Worm (Caenorhabditis elegans) whole organism, mixed stage, embryonic: ENCODE measurements around the gene acs-9.
"Not testable (repeated sequence)": the region's sequence is repeated elsewhere in the genome, so short reads cannot be mapped to it uniquely, and the experiment has no call there.

Source experiments
- M03D4.4 ChIP-seq: sonication (generic microtip); optimal IDR thresholded peaks from 2 replicates; lab custom pipeline; 2017; ENCODE audit warnings: mild to moderate bottlenecking, missing genetic modification characterization, missing compliant biosample characterization
- bed-3 ChIP-seq: fragments of 200-800 bp; sonication (Bioruptor generic); optimal IDR thresholded peaks from 3 replicates; lab custom pipeline; 2018; ENCODE audit warnings: mild to moderate bottlenecking, missing genetic modification characterization, moderate library complexity, missing compliant biosample characterization
- blmp-1 ChIP-seq: fragments of 150-350 bp; optimal IDR thresholded peaks from 2 replicates; lab custom pipeline; 2014; ENCODE audit warnings: missing biosample characterization, missing genetic modification characterization
- ceh-39 ChIP-seq: fragments of 150-350 bp; optimal IDR thresholded peaks from 2 replicates; lab custom pipeline; 2014; ENCODE audit warnings: missing biosample characterization, missing genetic modification characterization
- ceh-83 ChIP-seq: fragments of 200-800 bp; sonication (Bioruptor generic); optimal IDR thresholded peaks from 2 replicates; lab custom pipeline; 2018; ENCODE audit warnings: mild to moderate bottlenecking, missing genetic modification characterization, missing compliant biosample characterization
- ces-1 ChIP-seq: fragments of 150-350 bp; optimal IDR thresholded peaks from 2 replicates; lab custom pipeline; 2014; ENCODE audit warnings: missing biosample characterization, missing genetic modification reagents, missing genetic modification characterization
- cnd-1 ChIP-seq: fragments of 200-800 bp; sonication (Bioruptor generic); optimal IDR thresholded peaks from 2 replicates; lab custom pipeline; 2018; ENCODE audit warnings: mild to moderate bottlenecking, missing genetic modification characterization, missing compliant biosample characterization
- drap-1 ChIP-seq: fragments of 200-800 bp; sonication (Bioruptor generic); optimal IDR thresholded peaks from 3 replicates; lab custom pipeline; 2018; ENCODE audit warnings: mild to moderate bottlenecking, missing genetic modification characterization, missing compliant biosample characterization
- elt-1 ChIP-seq: sonication (generic microtip); optimal IDR thresholded peaks from 2 replicates; lab custom pipeline; 2017; ENCODE audit warnings: missing genetic modification characterization, mild to moderate bottlenecking, missing compliant biosample characterization, antibody characterized with exemption, moderate library complexity, borderline replicate concordance; ENCODE audit not compliant: insufficient read depth
- elt-3 ChIP-seq: fragments of 150-350 bp; optimal IDR thresholded peaks from 2 replicates; lab custom pipeline; 2014; ENCODE audit warnings: missing biosample characterization, missing genetic modification characterization
- ham-2 ChIP-seq: fragments of 200-800 bp; sonication (Bioruptor generic); optimal IDR thresholded peaks from 2 replicates; lab custom pipeline; 2018; ENCODE audit warnings: mild to moderate bottlenecking, missing genetic modification characterization, missing compliant biosample characterization
- hlh-1 ChIP-seq: fragments of 150-350 bp; optimal IDR thresholded peaks from 2 replicates; lab custom pipeline; 2014; ENCODE audit warnings: missing biosample characterization, missing genetic modification reagents, missing genetic modification characterization
- lin-13 ChIP-seq: fragments of 150-350 bp; optimal IDR thresholded peaks from 2 replicates; lab custom pipeline; 2014; ENCODE audit warnings: missing biosample characterization, missing genetic modification characterization
- lin-32 ChIP-seq: fragments of 200-800 bp; sonication (Bioruptor generic); optimal IDR thresholded peaks from 2 replicates; lab custom pipeline; 2018; ENCODE audit warnings: mild to moderate bottlenecking, missing genetic modification characterization, missing compliant biosample characterization
- mab-5 ChIP-seq: fragments of 150-350 bp; optimal IDR thresholded peaks from 2 replicates; lab custom pipeline; 2014; ENCODE audit warnings: missing biosample characterization, missing genetic modification characterization
- mep-1 ChIP-seq: fragments of 150-350 bp; optimal IDR thresholded peaks from 2 replicates; lab custom pipeline; 2017; ENCODE audit warnings: missing biosample characterization, missing genetic modification reagents, missing genetic modification characterization, inconsistent platforms
- mls-2 ChIP-seq: sonication (generic microtip); optimal IDR thresholded peaks from 2 replicates; lab custom pipeline; 2016; ENCODE audit warnings: mild to moderate bottlenecking, missing genetic modification characterization, moderate library complexity, missing compliant biosample characterization
- nhr-12 ChIP-seq: fragments of 150-350 bp; optimal IDR thresholded peaks from 2 replicates; lab custom pipeline; 2014; ENCODE audit warnings: missing biosample characterization, missing genetic modification characterization
- nhr-2 ChIP-seq: fragments of 150-350 bp; optimal IDR thresholded peaks from 2 replicates; lab custom pipeline; 2014; ENCODE audit warnings: missing biosample characterization, missing genetic modification characterization
- nhr-28 ChIP-seq: fragments of 150-350 bp; optimal IDR thresholded peaks from 2 replicates; lab custom pipeline; 2014; ENCODE audit warnings: missing biosample characterization, missing genetic modification characterization
- nhr-76 ChIP-seq: sonication (generic microtip); optimal IDR thresholded peaks from 2 replicates; lab custom pipeline; 2017; ENCODE audit warnings: missing biosample characterization, missing genetic modification characterization
- pha-4 ChIP-seq: fragments of 150-350 bp; optimal IDR thresholded peaks from 2 replicates; lab custom pipeline; 2018; ENCODE audit warnings: missing biosample characterization, missing genetic modification reagents, missing genetic modification characterization
- sem-2 ChIP-seq: fragments of 200-800 bp; sonication (Bioruptor generic); optimal IDR thresholded peaks from 2 replicates; lab custom pipeline; 2018; ENCODE audit warnings: mild to moderate bottlenecking, missing genetic modification characterization, missing compliant biosample characterization
- snpc-4 ChIP-seq: fragments of 150-350 bp; optimal IDR thresholded peaks from 2 replicates; lab custom pipeline; 2014; ENCODE audit warnings: missing biosample characterization, missing genetic modification characterization
- sptf-1 ChIP-seq: sonication (generic microtip); optimal IDR thresholded peaks from 2 replicates; lab custom pipeline; 2017; ENCODE audit warnings: mild to moderate bottlenecking, missing genetic modification characterization, moderate library complexity, missing compliant biosample characterization
- tbx-8 ChIP-seq: fragments of 200-800 bp; sonication (Bioruptor generic); optimal IDR thresholded peaks from 2 replicates; lab custom pipeline; 2018; ENCODE audit warnings: mild to moderate bottlenecking, missing genetic modification characterization, moderate library complexity, missing compliant biosample characterization
- unc-120 ChIP-seq: sonication (generic microtip); optimal IDR thresholded peaks from 2 replicates; lab custom pipeline; 2017; ENCODE audit warnings: missing genetic modification characterization, missing compliant biosample characterization; ENCODE audit not compliant: poor library complexity, severe bottlenecking
- unc-39 ChIP-seq: fragments of 150-350 bp; optimal IDR thresholded peaks from 2 replicates; lab custom pipeline; 2014; ENCODE audit warnings: missing biosample characterization, missing genetic modification characterization
- unc-62 ChIP-seq: fragments of 150-350 bp; optimal IDR thresholded peaks from 2 replicates; lab custom pipeline; 2014; ENCODE audit warnings: missing biosample characterization, missing genetic modification reagents, missing genetic modification characterization
- zip-8 ChIP-seq: fragments of 150-350 bp; optimal IDR thresholded peaks from 2 replicates; lab custom pipeline; 2014; ENCODE audit warnings: missing biosample characterization, missing genetic modification characterization
- ztf-11 ChIP-seq: fragments of 150-350 bp; optimal IDR thresholded peaks from 2 replicates; lab custom pipeline; 2014; ENCODE audit warnings: missing biosample characterization, missing genetic modification characterization

Gene acs-9

DNA sequence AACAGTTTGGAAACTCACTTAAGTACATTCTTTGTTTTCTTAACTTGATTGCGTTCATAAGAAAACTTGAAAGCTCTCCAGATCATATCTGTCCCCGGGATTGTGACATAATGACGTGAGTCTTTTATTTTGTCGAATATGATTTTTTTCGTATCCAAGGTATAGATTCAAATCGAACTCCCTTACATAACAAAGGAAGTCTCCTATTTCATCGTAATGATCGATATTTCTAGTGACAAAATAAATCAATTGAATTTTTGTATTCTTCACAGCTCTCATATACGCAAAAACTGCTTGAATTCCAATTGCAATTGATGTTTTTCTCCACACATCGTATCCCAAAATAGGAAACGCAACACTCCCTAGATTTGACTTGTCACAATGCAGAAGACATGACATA, 22.3 kb upstream of the acs-9 start:
- TF ChIP-seq nhr-12 (tag; lab: Kevin White, UChicago): no peak
- no peak for TF ChIP-seq ceh-83
- no peak for TF ChIP-seq sem-2 (GFP tag; lab: Kevin White, UChicago)

DNA sequence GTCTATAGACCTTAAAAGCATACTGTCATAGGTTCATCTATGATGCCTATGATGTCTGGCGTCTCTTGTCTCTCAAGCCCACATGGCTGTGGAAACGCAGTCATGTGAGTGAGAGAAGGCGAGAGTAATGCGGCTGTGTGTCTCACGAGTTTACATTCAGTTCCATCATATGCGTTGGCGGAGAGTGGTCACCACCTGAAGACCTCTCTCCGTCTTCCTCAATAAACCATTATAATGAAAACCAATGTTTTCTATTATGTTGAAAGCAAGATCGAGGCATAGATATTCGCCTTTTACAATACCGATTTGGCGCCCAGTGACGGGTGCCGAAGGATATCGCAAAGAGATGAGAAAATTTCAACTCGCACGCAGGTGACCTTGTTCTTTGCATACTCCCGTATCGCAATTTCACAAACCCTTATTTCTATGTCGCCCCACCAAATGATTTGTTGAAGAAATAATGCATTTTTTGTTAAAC, 21.6 kb upstream of the acs-9 start:
- peak; percentile 28 for TF ChIP-seq unc-120 (tag; lab: Kevin White, UChicago)
- TF ChIP-seq, all 35 proteins: peak for 1; not testable (repeated sequence) for 34

DNA sequence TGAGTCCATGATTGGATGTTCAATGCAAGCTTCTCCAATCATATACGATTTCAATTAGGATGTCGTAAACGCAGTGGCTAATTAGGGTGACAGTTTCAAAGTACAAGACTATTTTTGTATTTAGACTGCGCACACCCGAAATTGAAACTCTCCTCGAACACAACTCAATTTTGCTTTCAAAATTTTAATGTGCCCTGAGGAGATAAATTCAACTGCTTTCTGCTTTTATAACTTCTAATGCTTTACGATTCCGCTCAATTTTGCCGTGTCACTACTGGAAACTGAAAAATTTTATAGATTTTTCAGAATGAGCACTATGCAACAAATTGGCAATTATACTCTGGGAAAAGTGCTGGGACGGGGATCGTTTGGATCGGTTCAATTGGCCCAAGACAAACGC, 14.3 kb upstream of the acs-9 start, which contains the start of gene F39F10.2:
Gene F39F10.2 (plus strand): TSS at position 301 of the 400 bp plus-strand sequence.
- TF ChIP-seq unc-62 (GFP tag; lab: Kevin White, UChicago) (no peak), M03D4.4 (no peak)

DNA sequence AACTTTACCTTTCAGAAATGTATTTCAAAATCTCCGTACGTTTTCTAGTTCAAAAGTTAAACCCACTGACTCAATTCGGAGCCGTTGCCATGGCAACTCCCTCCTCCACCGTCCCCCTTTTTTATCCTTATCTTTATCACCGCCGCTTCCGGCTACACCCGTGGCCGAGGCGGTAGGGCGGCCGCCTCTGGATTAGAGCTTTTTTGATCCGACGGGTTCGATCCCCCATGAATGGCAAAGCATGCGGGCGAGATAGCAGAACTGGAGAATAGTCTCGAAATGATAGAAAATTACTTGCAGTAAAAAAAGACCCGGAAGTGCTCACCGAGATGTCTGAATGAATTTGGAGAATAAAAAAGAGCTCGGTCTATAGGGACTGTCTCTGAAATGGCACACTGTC, 13.4 kb upstream of the acs-9 start:
- TF ChIP-seq sptf-1 (tag; lab: Kevin White, UChicago): no peak
- no peak for TF ChIP-seq unc-62 (GFP tag; lab: Kevin White, UChicago)
- TF ChIP-seq elt-3 (tag; lab: Kevin White, UChicago): no peak
- no peak for TF ChIP-seq zip-8 (tag; lab: Kevin White, UChicago)
- no peak for TF ChIP-seq nhr-2 (tag; lab: Kevin White, UChicago)
- no peak for TF ChIP-seq pha-4 (tag; lab: Kevin White, UChicago)

DNA sequence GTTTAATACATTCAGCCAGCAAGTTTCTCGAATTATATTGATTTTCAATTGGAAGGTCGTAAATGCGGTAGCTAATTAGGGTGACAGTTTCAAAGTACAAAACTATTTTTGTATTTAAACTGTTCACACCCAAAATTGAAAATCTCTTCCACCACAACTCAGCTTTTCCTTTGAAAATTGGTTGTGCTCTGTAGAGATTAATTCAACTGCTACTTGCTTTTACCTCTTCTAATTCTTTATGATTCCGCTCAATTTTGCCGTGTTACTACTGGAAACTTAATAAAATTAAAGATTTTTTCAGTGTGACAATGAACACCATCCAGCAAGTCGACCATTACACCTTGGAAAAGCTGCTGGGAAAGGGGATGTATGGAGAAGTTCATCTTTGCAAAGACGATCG, 11.4 kb upstream of the acs-9 start, which contains the start of gene F39F10.3:
Gene F39F10.3 (plus strand): TSS at position 301 of the 400 bp plus-strand sequence.
- TF ChIP-seq nhr-28 (tag; lab: Kevin White, UChicago): no peak
- no peak for TF ChIP-seq nhr-2 (tag; lab: Kevin White, UChicago)
- no peak for TF ChIP-seq M03D4.4
- no peak for TF ChIP-seq elt-1 (tag; lab: Kevin White, UChicago)
- TF ChIP-seq pha-4 (tag; lab: Kevin White, UChicago): no peak
- no peak for TF ChIP-seq mab-5
- TF ChIP-seq nhr-76 (tag; lab: Kevin White, UChicago): no peak

DNA sequence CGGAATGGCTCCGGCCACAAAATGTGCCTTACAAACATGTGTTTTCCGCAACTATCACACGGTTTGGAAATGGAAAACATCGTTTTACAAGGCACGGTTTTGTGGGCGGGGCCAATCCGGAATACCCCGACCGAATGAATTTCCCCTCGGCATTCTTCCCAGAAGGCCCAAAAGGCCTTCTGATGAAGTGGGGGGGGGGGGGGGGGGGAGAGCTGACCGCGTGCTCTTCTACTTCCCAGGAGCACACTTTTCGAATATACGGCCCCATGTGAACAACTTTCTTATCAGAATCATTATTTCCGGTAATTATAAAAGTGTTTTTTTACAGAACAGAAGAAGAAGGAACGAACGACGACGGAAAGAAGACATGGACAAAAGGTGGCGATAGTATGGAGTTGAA, 3.7 kb upstream of the acs-9 start:
- TF ChIP-seq M03D4.4 (no peak), drap-1 (GFP tag; lab: Kevin White, UChicago) (no peak), ztf-11 (no peak), elt-3 (tag; lab: Kevin White, UChicago) (no peak), tbx-8 (no peak), hlh-1 (tag; lab: Kevin White, UChicago) (no peak), mls-2 (tag; lab: Kevin White, UChicago) (no peak), ceh-39 (no peak), pha-4 (tag; lab: Kevin White, UChicago) (no peak)
- TF ChIP-seq, all 35 proteins: peak for 0

DNA sequence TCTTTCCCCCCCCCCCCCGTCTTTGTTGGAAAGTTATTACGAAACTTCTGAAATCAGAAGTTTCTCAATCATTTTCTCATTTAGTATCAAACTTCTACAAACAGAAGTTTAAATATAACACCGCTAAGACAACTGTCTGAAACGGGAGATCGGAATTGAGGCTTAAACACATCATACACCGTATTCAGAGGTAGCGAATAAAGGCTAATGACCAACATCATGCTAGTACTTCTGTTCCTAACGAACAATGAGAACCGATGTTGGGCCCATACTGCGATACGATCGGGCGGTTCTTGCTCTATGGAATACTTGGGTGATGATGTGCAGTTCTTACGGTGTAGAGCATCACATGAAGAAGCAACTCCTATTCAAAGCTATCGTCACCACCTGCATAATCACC, 3.1 kb upstream of the acs-9 start, which contains the start of gene Y13C8A.1:
Gene Y13C8A.1 (plus strand): TSS at position 301 of the 400 bp plus-strand sequence.
- TF ChIP-seq M03D4.4; elt-1 (tag; lab: Kevin White, UChicago); elt-3 (tag; lab: Kevin White, UChicago): not testable (repeated sequence)
- TF ChIP-seq, all 35 proteins: peak for 0; not testable (repeated sequence) for 35

DNA sequence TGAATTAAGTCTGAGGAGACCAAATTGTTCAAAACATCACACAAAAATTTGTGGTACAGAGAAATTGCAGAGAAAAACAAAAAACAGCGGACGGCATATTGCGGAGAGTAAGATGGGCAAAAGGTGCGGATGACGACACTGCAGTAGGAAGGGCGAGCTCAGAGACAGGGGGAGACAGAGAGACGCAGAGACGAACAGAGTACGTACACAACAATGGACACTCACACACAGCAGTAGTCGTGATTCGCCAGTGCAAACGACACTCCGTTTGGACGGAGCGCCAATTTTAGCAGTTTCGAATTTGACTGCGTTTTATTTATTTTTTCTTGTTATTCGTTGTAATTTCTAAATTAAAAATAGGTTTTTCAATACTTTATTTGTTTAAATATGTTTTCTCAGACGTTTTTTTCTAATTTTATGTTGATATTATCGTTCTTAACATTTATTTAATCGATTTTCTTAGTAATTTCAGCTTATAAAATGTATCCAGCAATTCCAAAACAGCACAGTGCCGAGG, 7.8 kb downstream of the acs-9 start, which contains the start of gene T20F7.1:
Gene T20F7.1 (plus strand): TSS at position 467 of the 517 bp plus-strand sequence.
- TF ChIP-seq nhr-76 (tag; lab: Kevin White, UChicago): no peak
- no peak for TF ChIP-seq sem-2 (GFP tag; lab: Kevin White, UChicago)
- no peak for TF ChIP-seq ztf-11
- peak; percentile 67 for TF ChIP-seq mls-2 (tag; lab: Kevin White, UChicago)
- peak; percentile 54 for TF ChIP-seq lin-13 (tag; lab: Kevin White, UChicago)
- no peak for TF ChIP-seq unc-62 (GFP tag; lab: Kevin White, UChicago)
- no peak for TF ChIP-seq ceh-83
- TF ChIP-seq nhr-2 (tag; lab: Kevin White, UChicago): no peak
- no peak for TF ChIP-seq elt-3 (tag; lab: Kevin White, UChicago)
- no peak for TF ChIP-seq bed-3 (GFP tag; lab: Kevin White, UChicago)
- no peak for TF ChIP-seq M03D4.4
- TF ChIP-seq drap-1 (GFP tag; lab: Kevin White, UChicago): no peak
- TF ChIP-seq ces-1: no peak
- peak; percentile 88 for TF ChIP-seq unc-120 (tag; lab: Kevin White, UChicago)
- peak; percentile 61 for TF ChIP-seq hlh-1 (tag; lab: Kevin White, UChicago)
- no peak for TF ChIP-seq blmp-1
- no peak for TF ChIP-seq tbx-8
- TF ChIP-seq zip-8 (tag; lab: Kevin White, UChicago): no peak
- TF ChIP-seq pha-4 (tag; lab: Kevin White, UChicago): peak; percentile 76
- TF ChIP-seq cnd-1 (tag; lab: Kevin White, UChicago): peak; percentile 12
- no peak for TF ChIP-seq unc-39 (tag; lab: Kevin White, UChicago)
- no peak for TF ChIP-seq snpc-4 (tag; lab: Kevin White, UChicago)
- peak; percentile 51 for TF ChIP-seq mep-1 (tag; lab: Kevin White, UChicago)
- no peak for TF ChIP-seq ceh-39
- no peak for TF ChIP-seq nhr-28 (tag; lab: Kevin White, UChicago)
- TF ChIP-seq elt-1 (tag; lab: Kevin White, UChicago): no peak
- no peak for TF ChIP-seq lin-32
- no peak for TF ChIP-seq ham-2 (GFP tag; lab: Kevin White, UChicago)
